Fruit fly (Drosophila melanogaster) whole organism, embryonic: ENCODE data around the gene Pgm1.

Experiments
- ATbp ChIP-seq: fragments of 200-800 bp; sonication (Bioruptor generic); optimal IDR thresholded peaks from 2 replicates; lab custom pipeline; 2017; ENCODE audit warnings: missing biosample characterization, mild to moderate bottlenecking, missing genetic modification characterization, missing genetic modification reagents
- Abd-B ChIP-seq: fragments of 200-800 bp; sonication (Bioruptor generic); optimal IDR thresholded peaks from 2 replicates; lab custom pipeline; 2018; ENCODE audit warnings: missing biosample characterization, mild to moderate bottlenecking, missing genetic modification characterization, moderate library complexity
- Blimp-1 ChIP-seq: fragments of 200-800 bp; sonication (Bioruptor generic); optimal IDR thresholded peaks from 3 replicates; lab custom pipeline; 2018; ENCODE audit warnings: missing biosample characterization, missing genetic modification characterization, mild to moderate bottlenecking, moderate library complexity, missing genetic modification reagents
- CG10274 ChIP-seq: fragments of 200-800 bp; sonication (Bioruptor generic); optimal IDR thresholded peaks from 3 replicates; lab custom pipeline; 2017; ENCODE audit warnings: missing biosample characterization, mild to moderate bottlenecking, missing genetic modification characterization
- CG10366 ChIP-seq: fragments of 200-800 bp; sonication (Bioruptor generic); IDR thresholded peaks from 2 replicates; pipeline ENCODE4 v1.3.6; 2022; ENCODE audit warnings: missing biosample characterization, missing genetic modification characterization
- CG10565 ChIP-seq: fragments of 200-800 bp; sonication (Bioruptor generic); optimal IDR thresholded peaks from 3 replicates; lab custom pipeline; 2016; ENCODE audit warnings: missing biosample characterization, mild to moderate bottlenecking, missing genetic modification characterization
- CG11696 ChIP-seq: fragments of 200-800 bp; sonication (Bioruptor generic); IDR thresholded peaks from 2 replicates; pipeline ENCODE4 v1.3.6; 2022; ENCODE audit warnings: missing biosample characterization, missing genetic modification characterization
- CG12659 ChIP-seq: fragments of 200-800 bp; sonication (Bioruptor generic); optimal IDR thresholded peaks from 3 replicates; lab custom pipeline; 2017; ENCODE audit warnings: mild to moderate bottlenecking, missing biosample characterization, missing genetic modification reagents, missing genetic modification characterization
- CG13123 ChIP-seq: fragments of 200-800 bp; sonication (Bioruptor generic); optimal IDR thresholded peaks from 2 replicates; lab custom pipeline; 2016; ENCODE audit warnings: missing biosample characterization, missing genetic modification characterization
- CG13775 ChIP-seq: fragments of 200-800 bp; sonication (Bioruptor generic); optimal IDR thresholded peaks from 3 replicates; lab custom pipeline; 2017; ENCODE audit warnings: missing biosample characterization, mild to moderate bottlenecking, missing genetic modification characterization
- CG17829 ChIP-seq: fragments of 200-800 bp; optimal IDR thresholded peaks from 2 replicates; lab custom pipeline; 2019; ENCODE audit warnings: missing biosample characterization, mild to moderate bottlenecking, missing genetic modification characterization, moderate library complexity
- CG2678 ChIP-seq: fragments of 200-800 bp; sonication (Bioruptor generic); optimal IDR thresholded peaks from 3 replicates; lab custom pipeline; 2019; ENCODE audit warnings: missing biosample characterization, mild to moderate bottlenecking, missing genetic modification characterization, moderate library complexity
- CG30403 ChIP-seq: fragments of 200-800 bp; sonication (Bioruptor generic); optimal IDR thresholded peaks from 3 replicates; lab custom pipeline; 2016; ENCODE audit warnings: missing biosample characterization, missing genetic modification characterization
- CG31365 ChIP-seq: fragments of 200-800 bp; sonication (Bioruptor generic); optimal IDR thresholded peaks from 2 replicates; lab custom pipeline; 2018; ENCODE audit warnings: missing biosample characterization, mild to moderate bottlenecking, missing genetic modification characterization
- CG3163 ChIP-seq: fragments of 200-800 bp; sonication (Bioruptor generic); optimal IDR thresholded peaks from 3 replicates; lab custom pipeline; 2016; ENCODE audit warnings: missing biosample characterization, missing genetic modification characterization
- CG3281 ChIP-seq: fragments of 200-800 bp; sonication (Bioruptor generic); optimal IDR thresholded peaks from 3 replicates; lab custom pipeline; 2017; ENCODE audit warnings: missing biosample characterization, mild to moderate bottlenecking, missing genetic modification characterization
- CG33557 ChIP-seq: fragments of 200-800 bp; sonication (Bioruptor generic); optimal IDR thresholded peaks from 2 replicates; lab custom pipeline; 2019; ENCODE audit warnings: missing biosample characterization, mild to moderate bottlenecking, missing genetic modification characterization, moderate library complexity
- CG6254 ChIP-seq: fragments of 200-800 bp; sonication (Bioruptor generic); optimal IDR thresholded peaks from 3 replicates; lab custom pipeline; 2017; ENCODE audit warnings: mild to moderate bottlenecking, missing biosample characterization, missing genetic modification reagents, missing genetic modification characterization
- CG8388 ChIP-seq: fragments of 200-800 bp; sonication (Bioruptor generic); optimal IDR thresholded peaks from 2 replicates; lab custom pipeline; 2019; ENCODE audit warnings: missing biosample characterization, mild to moderate bottlenecking, missing genetic modification characterization, moderate library complexity
- Dip3 ChIP-seq: fragments of 200-800 bp; sonication (Bioruptor generic); optimal IDR thresholded peaks from 3 replicates; lab custom pipeline; 2016; ENCODE audit warnings: missing biosample characterization, missing genetic modification characterization
- Drgx ChIP-seq: fragments of 200-800 bp; sonication (Bioruptor generic); IDR thresholded peaks from 2 replicates; pipeline ENCODE4 v1.3.6; 2022; ENCODE audit warnings: missing biosample characterization, missing genetic modification characterization
- Ets97D ChIP-seq: fragments of 200-800 bp; sonication (Bioruptor generic); optimal IDR thresholded peaks from 3 replicates; lab custom pipeline; 2016; ENCODE audit warnings: missing biosample characterization, missing genetic modification characterization
- Fer1 ChIP-seq: fragments of 200-800 bp; sonication (Bioruptor generic); optimal IDR thresholded peaks from 2 replicates; lab custom pipeline; 2017; ENCODE audit warnings: missing biosample characterization, mild to moderate bottlenecking, missing genetic modification characterization
- Lhr ChIP-seq: fragments of 200-800 bp; sonication (Bioruptor generic); optimal IDR thresholded peaks from 3 replicates; lab custom pipeline; 2017; ENCODE audit warnings: mild to moderate bottlenecking, missing biosample characterization, missing genetic modification reagents, missing genetic modification characterization
- Mes4 ChIP-seq: fragments of 200-800 bp; sonication (Bioruptor generic); optimal IDR thresholded peaks from 2 replicates; lab custom pipeline; 2016; ENCODE audit warnings: missing biosample characterization, missing genetic modification characterization
- NFAT ChIP-seq: fragments of 200-800 bp; sonication (Bioruptor generic); IDR thresholded peaks from 2 replicates; pipeline ENCODE4 v1.3.6; 2022; ENCODE audit warnings: missing biosample characterization, missing genetic modification characterization
- Nf-YA ChIP-seq: fragments of 200-800 bp; sonication (Bioruptor generic); IDR thresholded peaks from 2 replicates; pipeline ENCODE4 v1.3.6; 2022; ENCODE audit warnings: missing biosample characterization, missing genetic modification characterization
- Nf-YB ChIP-seq: fragments of 200-800 bp; sonication (Bioruptor generic); optimal IDR thresholded peaks from 3 replicates; lab custom pipeline; 2019; ENCODE audit warnings: missing biosample characterization, mild to moderate bottlenecking, missing genetic modification characterization, moderate library complexity
- Optix ChIP-seq: fragments of 200-800 bp; sonication (Bioruptor generic); IDR thresholded peaks from 3 replicates; pipeline ENCODE4 v1.3.6; 2022; ENCODE audit warnings: missing biosample characterization, missing genetic modification characterization
- Ptx1 ChIP-seq: fragments of 200-800 bp; sonication (Bioruptor generic); IDR thresholded peaks from 2 replicates; pipeline ENCODE4 v1.3.6; 2022; ENCODE audit warnings: missing biosample characterization, missing genetic modification characterization
- Spps ChIP-seq: fragments of 200-800 bp; sonication (Bioruptor generic); optimal IDR thresholded peaks from 2 replicates; lab custom pipeline; 2018; ENCODE audit warnings: missing biosample characterization, mild to moderate bottlenecking, missing genetic modification characterization
- TFAM ChIP-seq: fragments of 200-800 bp; sonication (Bioruptor generic); optimal IDR thresholded peaks from 2 replicates; lab custom pipeline; 2017; ENCODE audit warnings: missing biosample characterization, missing genetic modification characterization, inconsistent platforms
- abd-A ChIP-seq: fragments of 200-800 bp; sonication (Bioruptor generic); optimal IDR thresholded peaks from 3 replicates; lab custom pipeline; 2019; ENCODE audit warnings: missing biosample characterization, mild to moderate bottlenecking, missing genetic modification characterization, moderate library complexity
- aop ChIP-seq: fragments of 200-800 bp; sonication (Bioruptor generic); IDR thresholded peaks from 2 replicates; pipeline ENCODE4 v1.3.6; 2022; ENCODE audit warnings: missing biosample characterization, missing genetic modification characterization
- bcd ChIP-seq: fragments of 200-800 bp; sonication (Bioruptor generic); optimal IDR thresholded peaks from 2 replicates; lab custom pipeline; 2017; ENCODE audit warnings: missing biosample characterization, mild to moderate bottlenecking, missing genetic modification characterization
- caup ChIP-seq: fragments of 200-800 bp; sonication (Bioruptor generic); optimal IDR thresholded peaks from 3 replicates; lab custom pipeline; 2017; ENCODE audit warnings: missing biosample characterization, mild to moderate bottlenecking, missing genetic modification characterization, moderate library complexity; ENCODE audit not compliant: severe bottlenecking
- da ChIP-seq: fragments of 200-800 bp; sonication (Bioruptor generic); optimal IDR thresholded peaks from 2 replicates; lab custom pipeline; 2016; ENCODE audit warnings: missing biosample characterization, missing genetic modification characterization
- hkb ChIP-seq, 2 experiments: fragments of 200-800 bp in 1 of 2; fragments of >200 bp in 1 of 2; sonication (Bioruptor generic) in 1 of 2; IDR thresholded peaks in 1 of 2; optimal IDR thresholded peaks in 1 of 2; 2 replicates each; pipeline versions ENCODE4 v1.3.6 to Lab custom; 2017 to 2022; ENCODE audit warnings: missing biosample characterization in 1 of 2, missing genetic modification characterization in 1 of 2
- jing ChIP-seq: fragments of 200-800 bp; sonication (Bioruptor generic); optimal IDR thresholded peaks from 2 replicates; lab custom pipeline; 2018; ENCODE audit warnings: missing biosample characterization, mild to moderate bottlenecking, missing genetic modification characterization
- pan ChIP-seq, 4 experiments: fragments of >200 bp in 3 of 4; fragments of 200-800 bp in 1 of 4; sonication (Bioruptor generic) in 1 of 4; optimal IDR thresholded peaks in 3 of 4; IDR thresholded peaks in 1 of 4; 2 replicates each; pipeline versions ENCODE4 v1.3.6 to Lab custom; 2017 to 2022; ENCODE audit warnings: missing biosample characterization in 2 of 4, missing genetic modification characterization in 2 of 4, mixed read lengths in 1 of 4
- ro ChIP-seq: fragments of 200-800 bp; sonication (Bioruptor generic); IDR thresholded peaks from 2 replicates; pipeline ENCODE4 v1.3.6; 2022; ENCODE audit warnings: missing biosample characterization, missing genetic modification characterization
- schlank ChIP-seq: fragments of 200-800 bp; sonication (Bioruptor generic); optimal IDR thresholded peaks from 2 replicates; lab custom pipeline; 2018; ENCODE audit warnings: missing biosample characterization, mild to moderate bottlenecking, missing genetic modification characterization
- sens ChIP-seq: fragments of 200-800 bp; sonication (Bioruptor generic); peaks from one replicate; lab custom pipeline; 2016; ENCODE audit warnings: missing biosample characterization, missing genetic modification characterization
- sob ChIP-seq: fragments of 200-800 bp; sonication (Bioruptor generic); IDR thresholded peaks from 2 replicates; pipeline ENCODE4 v1.3.6; 2022; ENCODE audit warnings: missing biosample characterization, missing genetic modification characterization
- tio ChIP-seq: fragments of 200-800 bp; sonication (Bioruptor generic); optimal IDR thresholded peaks from 2 replicates; lab custom pipeline; 2017; ENCODE audit warnings: missing biosample characterization, missing genetic modification characterization, inconsistent platforms
- tll ChIP-seq, 2 experiments: fragments of 200-800 bp in 1 of 2; fragments of >200 bp in 1 of 2; sonication (Bioruptor generic) in 1 of 2; optimal IDR thresholded peaks; 2 replicates each; lab custom pipeline; 2017 to 2019; ENCODE audit warnings: missing biosample characterization in 2 of 2, missing genetic modification characterization in 2 of 2, mild to moderate bottlenecking in 1 of 2, moderate library complexity in 1 of 2
- ttk ChIP-seq: fragments of 200-800 bp; sonication (Bioruptor generic); IDR thresholded peaks from 2 replicates; pipeline ENCODE4 v2.1.2; 2022; ENCODE audit warnings: missing biosample characterization, missing genetic modification characterization
- wdn ChIP-seq: fragments of 200-800 bp; sonication (Bioruptor generic); IDR thresholded peaks from 2 replicates; pipeline ENCODE4 v1.3.6; 2022; ENCODE audit warnings: missing biosample characterization, missing genetic modification characterization

Pgm1 gene

DNA sequence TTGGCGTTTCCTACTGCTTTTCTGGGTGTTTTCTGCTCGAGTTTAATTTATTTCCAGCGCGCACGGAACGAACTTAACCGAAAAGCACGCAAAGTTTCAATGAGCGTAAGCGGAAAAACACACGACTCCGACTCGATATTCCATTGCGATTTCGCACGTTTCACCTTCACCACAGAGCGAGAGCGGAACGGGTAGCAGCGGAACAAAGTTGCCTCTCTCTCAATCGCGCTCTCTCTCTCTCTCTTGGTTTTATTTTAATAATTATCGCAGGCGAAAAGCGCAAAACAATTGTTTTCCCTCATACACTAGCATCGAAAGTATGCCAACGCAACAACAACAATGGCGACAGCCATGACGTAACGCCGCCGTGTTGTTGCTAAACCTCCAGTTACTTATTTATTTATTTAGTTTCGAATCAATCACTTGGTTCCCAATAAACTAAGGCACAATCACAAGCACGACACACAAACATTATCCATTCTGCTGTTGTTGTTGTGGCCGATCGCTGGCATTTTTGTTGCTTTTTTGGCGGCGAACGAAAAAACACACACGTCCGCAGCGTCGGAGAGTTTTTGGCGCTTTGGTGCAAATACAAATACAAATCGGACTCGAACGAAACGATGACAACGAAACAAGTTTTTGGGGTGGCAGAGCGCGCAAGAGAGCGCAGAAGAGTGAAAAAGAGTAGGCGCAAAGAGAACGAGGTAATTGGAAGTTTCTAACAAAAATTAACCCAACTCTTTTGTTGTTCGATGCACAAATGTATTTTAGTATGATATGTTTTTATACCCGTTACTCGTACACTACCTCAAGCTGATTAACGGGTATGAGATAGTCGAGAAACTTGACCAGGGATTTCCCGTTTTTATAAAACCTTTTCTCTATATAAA lies 36.1 kb upstream of the Pgm1 start, which contains the start of gene CG5151 (continued):
- TF ChIP-seq ttk (GFP tag; lab: Robert Waterston, UW) (no peak), Blimp-1 (GFP tag; lab: Kevin White, UChicago) (no peak), CG10565 (GFP tag; lab: Kevin White, UChicago) (no peak), caup (GFP tag; lab: Kevin White, UChicago) (peak; percentile 36), Spps (tag; lab: Kevin White, UChicago) (no peak), CG30403 (GFP tag; lab: Kevin White, UChicago) (no peak), abd-A (tag; lab: Kevin White, UChicago) (peak; percentile 90), CG2678 (tag; lab: Kevin White, UChicago) (peak; percentile 13), Drgx (GFP tag; lab: Robert Waterston, UW) (no peak), CG17829 (tag; lab: Kevin White, UChicago) (no peak), Optix (GFP tag; lab: Robert Waterston, UW) (no peak), CG33557 (GFP tag; lab: Kevin White, UChicago) (no peak), ro (GFP tag; lab: Robert Waterston, UW) (no peak), CG3163 (GFP tag; lab: Kevin White, UChicago) (peak; percentile 98), Ptx1 (GFP tag; lab: Robert Waterston, UW) (no peak), pan (optimal IDR thresholded peaks at IDR 0.05; lab: Kevin White, UChicago) (no peak), pan (GFP tag; optimal IDR thresholded peaks at IDR 0.05 in 1 of 2, IDR thresholded peaks at IDR 0.05 in 1 of 2) (peak in 1 of 2 experiments; percentile 45), CG3281 (peak; percentile 36), jing (GFP tag; lab: Kevin White, UChicago) (no peak), hkb (optimal IDR thresholded peaks at IDR 0.05; lab: Kevin White, UChicago) (no peak), hkb (GFP tag; IDR thresholded peaks at IDR 0.05; lab: Robert Waterston, UW) (peak; percentile 54), CG13123 (GFP tag; lab: Kevin White, UChicago) (no peak), Lhr (no peak), CG12659 (GFP tag; lab: Kevin White, UChicago) (peak; percentile 36), sens (GFP tag; lab: Kevin White, UChicago) (peak; percentile 56), NFAT (GFP tag; lab: Robert Waterston, UW) (peak; percentile 49; the same call in 1 of the 2 replicates), Fer1 (GFP tag; lab: Kevin White, UChicago) (peak; percentile 40), da (GFP tag; lab: Kevin White, UChicago) (no peak), Nf-YB (no peak), tll (GFP tag; optimal IDR thresholded peaks at IDR 0.05; lab: Kevin White, UChicago) (no peak), sob (GFP tag; lab: Robert Waterston, UW) (no peak), CG31365 (tag; lab: Kevin White, UChicago) (peak; percentile 21), TFAM (GFP tag; lab: Kevin White, UChicago) (no peak), Ets97D (GFP tag; lab: Kevin White, UChicago) (no peak), CG11696 (GFP tag; lab: Robert Waterston, UW) (no peak), CG8388 (GFP tag; lab: Kevin White, UChicago) (no peak), CG13775 (GFP tag; lab: Kevin White, UChicago) (no peak), Mes4 (GFP tag; lab: Kevin White, UChicago) (no peak), bcd (GFP tag; lab: Kevin White, UChicago) (no peak), CG10366 (GFP tag; lab: Robert Waterston, UW) (no peak), Nf-YA (no peak), tio (GFP tag; lab: Kevin White, UChicago) (no peak), schlank (tag; lab: Kevin White, UChicago) (peak; percentile 14), CG6254 (no peak), CG10274 (GFP tag; lab: Kevin White, UChicago) (no peak), aop (no peak), wdn (GFP tag; lab: Robert Waterston, UW) (peak; percentile 33; the same call in 1 of the 2 replicates), Dip3 (GFP tag; lab: Kevin White, UChicago) (no peak), Abd-B (no peak), ATbp (GFP tag; lab: Kevin White, UChicago) (no peak)
